Worm (Caenorhabditis elegans) whole organism, L1 larva: ENCODE data around the gene M03C11.9.

Experiments used
- C16A3.4 ChIP-seq: fragments of 150-350 bp; optimal IDR thresholded peaks from 2 replicates; lab custom pipeline; 2014; ENCODE audit warnings: missing biosample characterization, missing genetic modification characterization
- C34B4.2 ChIP-seq: sonication (generic microtip); optimal IDR thresholded peaks from 2 replicates; lab custom pipeline; 2017; ENCODE audit warnings: mild to moderate bottlenecking, missing genetic modification characterization, missing compliant biosample characterization
- F16B12.6 ChIP-seq: fragments of 150-350 bp; optimal IDR thresholded peaks from 2 replicates; lab custom pipeline; 2014; ENCODE audit warnings: missing biosample characterization, missing genetic modification characterization
- aly-2 ChIP-seq: fragments of 150-350 bp; optimal IDR thresholded peaks from 2 replicates; lab custom pipeline; 2014; ENCODE audit warnings: missing biosample characterization, missing genetic modification characterization
- ama-1 ChIP-seq: fragments of 150-350 bp; optimal IDR thresholded peaks from 2 replicates; lab custom pipeline; 2014
- ceh-8 ChIP-seq: fragments of 200-800 bp; sonication (Bioruptor generic); optimal IDR thresholded peaks from 2 replicates; lab custom pipeline; 2018; ENCODE audit warnings: mild to moderate bottlenecking, missing genetic modification characterization, moderate library complexity, missing compliant biosample characterization
- ceh-82 ChIP-seq, 3 experiments: fragments of 150-350 bp in 1 of 3; sonication (generic microtip) in 2 of 3; optimal IDR thresholded peaks; 2 replicates each; lab custom pipeline; 2014 to 2017; ENCODE audit warnings: missing biosample characterization in 3 of 3, missing genetic modification characterization in 3 of 3
- ceh-88 ChIP-seq: fragments of 200-800 bp; sonication (Bioruptor generic); IDR thresholded peaks from 2 replicates; pipeline ENCODE4 v1.3.6; 2022; ENCODE audit warnings: missing genetic modification characterization, missing compliant biosample characterization
- ceh-90 ChIP-seq: sonication (generic microtip); optimal IDR thresholded peaks from 2 replicates; lab custom pipeline; 2016; ENCODE audit warnings: missing genetic modification characterization, missing compliant biosample characterization
- dpl-1 ChIP-seq, 3 experiments: fragments of 150-350 bp in 2 of 3; sonication (generic microtip) in 1 of 3; optimal IDR thresholded peaks; 2 replicates each; lab custom pipeline; 2014 to 2017; ENCODE audit warnings: missing biosample characterization in 3 of 3, missing genetic modification characterization in 3 of 3, missing genetic modification reagents in 3 of 3
- efl-3 ChIP-seq: fragments of 200-800 bp; sonication (Bioruptor generic); optimal IDR thresholded peaks from 2 replicates; lab custom pipeline; 2018; ENCODE audit warnings: mild to moderate bottlenecking, missing genetic modification characterization, missing compliant biosample characterization
- egl-13 ChIP-seq: sonication (generic microtip); optimal IDR thresholded peaks from 2 replicates; lab custom pipeline; 2016; ENCODE audit warnings: missing genotype, missing genetic modification reagents, missing genetic modification characterization, missing compliant biosample characterization
- ets-5 ChIP-seq: fragments of 200-800 bp; sonication (Bioruptor generic); IDR thresholded peaks from 2 replicates; pipeline ENCODE4 v1.3.6; 2022; ENCODE audit warnings: missing genetic modification characterization, missing compliant biosample characterization
- fkh-10 ChIP-seq: sonication (generic microtip); optimal IDR thresholded peaks from 2 replicates; lab custom pipeline; 2017; ENCODE audit warnings: missing biosample characterization, missing genetic modification reagents, missing genetic modification characterization
- fkh-8 ChIP-seq: sonication (generic microtip); optimal IDR thresholded peaks from 2 replicates; lab custom pipeline; 2016; ENCODE audit warnings: mild to moderate bottlenecking, missing genetic modification characterization, missing compliant biosample characterization
- fos-1 ChIP-seq: fragments of 150-350 bp; optimal IDR thresholded peaks from 2 replicates; lab custom pipeline; 2014; ENCODE audit warnings: missing biosample characterization, missing genetic modification characterization
- hpl-2 ChIP-seq: fragments of 150-350 bp; optimal IDR thresholded peaks from 2 replicates; lab custom pipeline; 2014; ENCODE audit warnings: missing biosample characterization, missing genetic modification reagents, missing genetic modification characterization
- isw-1 ChIP-seq: fragments of 200-800 bp; sonication (Bioruptor generic); IDR thresholded peaks from 2 replicates; pipeline ENCODE4 v1.3.6; 2022; ENCODE audit warnings: missing genetic modification characterization, missing compliant biosample characterization
- lin-35 ChIP-seq, 2 experiments: fragments of 150-350 bp; optimal IDR thresholded peaks; 2 replicates each; lab custom pipeline; 2014; ENCODE audit warnings: missing biosample characterization in 2 of 2, missing genetic modification characterization in 2 of 2, missing genetic modification reagents in 2 of 2
- lin-39 ChIP-seq: fragments of 150-350 bp; optimal IDR thresholded peaks from 2 replicates; lab custom pipeline; 2014; ENCODE audit warnings: missing biosample characterization, missing genetic modification reagents, missing genetic modification characterization
- lir-3 ChIP-seq: sonication (generic microtip); optimal IDR thresholded peaks from 2 replicates; lab custom pipeline; 2016; ENCODE audit warnings: mild to moderate bottlenecking, missing genetic modification characterization, moderate library complexity, missing compliant biosample characterization; ENCODE audit not compliant: poor library complexity
- lsy-2 ChIP-seq, 2 experiments: fragments of 150-350 bp; optimal IDR thresholded peaks; 2 replicates each; lab custom pipeline; 2014; ENCODE audit warnings: missing biosample characterization in 2 of 2, missing genetic modification characterization in 2 of 2
- mef-2 ChIP-seq: fragments of 150-350 bp; optimal IDR thresholded peaks from 2 replicates; lab custom pipeline; 2014; ENCODE audit warnings: missing biosample characterization, missing genetic modification characterization
- nhr-12 ChIP-seq: sonication (generic microtip); optimal IDR thresholded peaks from 2 replicates; lab custom pipeline; 2017; ENCODE audit warnings: missing biosample characterization, missing genetic modification characterization
- nhr-19 ChIP-seq: fragments of 200-800 bp; sonication (Bioruptor generic); conservative IDR thresholded peaks from 2 replicates; pipeline ENCODE4 v1.3.6; 2022; ENCODE audit warnings: missing genetic modification characterization, missing compliant biosample characterization
- nhr-20 ChIP-seq: sonication (generic microtip); optimal IDR thresholded peaks from 2 replicates; lab custom pipeline; 2016; ENCODE audit warnings: mild to moderate bottlenecking, missing genetic modification characterization, missing compliant biosample characterization
- nhr-237 ChIP-seq: fragments of 150-350 bp; optimal IDR thresholded peaks from 2 replicates; lab custom pipeline; 2014; ENCODE audit warnings: missing biosample characterization, missing genetic modification characterization
- nhr-28 ChIP-seq: fragments of 150-350 bp; optimal IDR thresholded peaks from 2 replicates; lab custom pipeline; 2014; ENCODE audit warnings: missing biosample characterization, missing genetic modification characterization
- nhr-47 ChIP-seq: sonication (generic microtip); optimal IDR thresholded peaks from 2 replicates; lab custom pipeline; 2016; ENCODE audit warnings: mild to moderate bottlenecking, missing genetic modification characterization, moderate library complexity, missing compliant biosample characterization
- nhr-71 ChIP-seq: sonication (generic microtip); optimal IDR thresholded peaks from 2 replicates; lab custom pipeline; 2016; ENCODE audit warnings: mild to moderate bottlenecking, missing genetic modification characterization, moderate library complexity, missing compliant biosample characterization
- nhr-77 ChIP-seq: fragments of 150-350 bp; optimal IDR thresholded peaks from 2 replicates; lab custom pipeline; 2014; ENCODE audit warnings: missing biosample characterization, missing genetic modification characterization
- nhr-85 ChIP-seq: sonication (generic microtip); peaks from one replicate; lab custom pipeline; 2016; ENCODE audit warnings: missing genetic modification characterization, inconsistent platforms, missing compliant biosample characterization
- nhr-90 ChIP-seq: sonication (generic microtip); optimal IDR thresholded peaks from 2 replicates; lab custom pipeline; 2016; ENCODE audit warnings: mild to moderate bottlenecking, missing genetic modification characterization, missing compliant biosample characterization; ENCODE audit not compliant: poor library complexity
- pqm-1 ChIP-seq: sonication (generic microtip); optimal IDR thresholded peaks from 3 replicates; lab custom pipeline; 2017; ENCODE audit warnings: missing biosample characterization, missing genetic modification characterization
- rnt-1 ChIP-seq: sonication (generic microtip); optimal IDR thresholded peaks from 2 replicates; lab custom pipeline; 2016; ENCODE audit warnings: mild to moderate bottlenecking, missing genetic modification characterization, moderate library complexity, missing compliant biosample characterization
- skn-1 ChIP-seq: fragments of 150-350 bp; optimal IDR thresholded peaks from 2 replicates; lab custom pipeline; 2014; ENCODE audit warnings: missing biosample characterization, missing genetic modification characterization
- snu-23 ChIP-seq: sonication (generic microtip); optimal IDR thresholded peaks from 2 replicates; lab custom pipeline; 2016; ENCODE audit warnings: missing genetic modification characterization, missing compliant biosample characterization
- sox-4 ChIP-seq: sonication (generic microtip); optimal IDR thresholded peaks from 2 replicates; lab custom pipeline; 2016; ENCODE audit warnings: missing genetic modification characterization, missing compliant biosample characterization
- sptf-1 ChIP-seq: fragments of 150-350 bp; optimal IDR thresholded peaks from 2 replicates; lab custom pipeline; 2014; ENCODE audit warnings: missing biosample characterization, missing genetic modification characterization
- swsn-7 ChIP-seq: sonication (generic microtip); optimal IDR thresholded peaks from 2 replicates; lab custom pipeline; 2016; ENCODE audit warnings: missing genetic modification characterization, missing compliant biosample characterization
- tbx-2 ChIP-seq: sonication (generic microtip); optimal IDR thresholded peaks from 2 replicates; lab custom pipeline; 2016; ENCODE audit warnings: missing genetic modification characterization, missing compliant biosample characterization
- tlp-1 ChIP-seq: fragments of 150-350 bp; optimal IDR thresholded peaks from 2 replicates; lab custom pipeline; 2014; ENCODE audit warnings: missing biosample characterization, missing genetic modification characterization
- unc-130 ChIP-seq: fragments of 150-350 bp; optimal IDR thresholded peaks from 2 replicates; lab custom pipeline; 2017; ENCODE audit warnings: missing biosample characterization, missing genetic modification characterization, inconsistent platforms
- unc-30 ChIP-seq: sonication (generic microtip); optimal IDR thresholded peaks from 2 replicates; lab custom pipeline; 2017; ENCODE audit warnings: missing biosample characterization, missing genetic modification characterization
- unc-86 ChIP-seq: sonication (generic microtip); optimal IDR thresholded peaks from 2 replicates; lab custom pipeline; 2016; ENCODE audit warnings: missing genetic modification characterization, missing compliant biosample characterization
- unc-98 ChIP-seq: fragments of 200-800 bp; sonication (Bioruptor generic); IDR thresholded peaks from 2 replicates; pipeline ENCODE4 v1.3.6; 2022; ENCODE audit warnings: missing genetic modification characterization, missing compliant biosample characterization
- vab-15 ChIP-seq: sonication (generic microtip); optimal IDR thresholded peaks from 2 replicates; lab custom pipeline; 2017; ENCODE audit warnings: missing genotype, mild to moderate bottlenecking, missing genetic modification characterization, missing compliant biosample characterization
- zag-1 ChIP-seq: fragments of 150-350 bp; optimal IDR thresholded peaks from 2 replicates; lab custom pipeline; 2014; ENCODE audit warnings: missing biosample characterization, missing genetic modification characterization
- zip-4 ChIP-seq: fragments of 200-800 bp; sonication (Bioruptor generic); optimal IDR thresholded peaks from 2 replicates; lab custom pipeline; 2018; ENCODE audit warnings: mild to moderate bottlenecking, missing genetic modification characterization, moderate library complexity, missing compliant biosample characterization
- ztf-11 ChIP-seq, 2 experiments: sonication (generic microtip); optimal IDR thresholded peaks; 2 replicates each; lab custom pipeline; 2016 to 2017; ENCODE audit warnings: missing genetic modification characterization in 2 of 2, missing biosample characterization in 1 of 2, missing compliant biosample characterization in 1 of 2
- ztf-4 ChIP-seq: fragments of 150-350 bp; optimal IDR thresholded peaks from 2 replicates; lab custom pipeline; 2014; ENCODE audit warnings: missing biosample characterization, missing genetic modification characterization

M03C11.9 gene

ce11 chrIII:10415822-10416221 lies 24.3 kb upstream of the M03C11.9 start, which contains the start of gene ymel-1 (continued):
- TF ChIP-seq efl-3 (GFP tag; lab: Kevin White, UChicago) (no peak), unc-98 (GFP tag; lab: Robert Waterston, UW) (no peak), ztf-11 (tag; optimal IDR thresholded peaks at IDR 0.05; lab: Kevin White, UChicago) (no peak), fkh-10 (GFP tag; lab: Kevin White, UChicago) (no peak), vab-15 (tag; lab: Kevin White, UChicago) (no peak), nhr-237 (no peak), nhr-77 (tag; lab: Kevin White, UChicago) (no peak), ets-5 (GFP tag; lab: Robert Waterston, UW) (no peak), zip-4 (no peak), nhr-28 (tag; lab: Kevin White, UChicago) (no peak), ceh-90 (tag; lab: Kevin White, UChicago) (no peak), nhr-47 (tag; lab: Kevin White, UChicago) (no peak), lsy-2 (tag; optimal IDR thresholded peaks at IDR 0.05; lab: Kevin White, UChicago) (peak; percentile 11 to 49), ama-1 (no peak), snu-23 (GFP tag; lab: Kevin White, UChicago) (peak; percentile 41), unc-130 (tag; lab: Kevin White, UChicago) (no peak), fkh-8 (tag; lab: Kevin White, UChicago) (no peak), egl-13 (no peak), nhr-12 (tag; lab: Kevin White, UChicago) (no peak), tlp-1 (tag; lab: Kevin White, UChicago) (no peak), dpl-1 (GFP tag; optimal IDR thresholded peaks at IDR 0.05; lab: Kevin White, UChicago) (peak in 2 of 3 experiments; percentile 11 to 33), fos-1 (tag; lab: Kevin White, UChicago) (no peak), ceh-82 (tag; optimal IDR thresholded peaks at IDR 0.05; lab: Kevin White, UChicago) (no peak), unc-30 (no peak), zag-1 (tag; lab: Kevin White, UChicago) (no peak), rnt-1 (tag; lab: Kevin White, UChicago) (no peak), ceh-88 (GFP tag; lab: Robert Waterston, UW) (no peak), swsn-7 (tag; lab: Kevin White, UChicago) (peak; percentile 25), pqm-1 (tag; lab: Kevin White, UChicago) (no peak), skn-1 (peak; percentile 17), C34B4.2 (no peak), nhr-20 (tag; lab: Kevin White, UChicago) (peak; percentile 33), F16B12.6 (tag; lab: Kevin White, UChicago) (no peak), sox-4 (tag; lab: Kevin White, UChicago) (no peak), lin-35 (GFP tag; optimal IDR thresholded peaks at IDR 0.05; lab: Kevin White, UChicago) (peak; percentile 44 to 60), hpl-2 (GFP tag; lab: Kevin White, UChicago) (no peak), nhr-71 (peak; percentile 60), sptf-1 (tag; lab: Kevin White, UChicago) (no peak), tbx-2 (peak; percentile 26), unc-86 (tag; lab: Kevin White, UChicago) (no peak), aly-2 (tag; lab: Kevin White, UChicago) (peak; percentile 48), ztf-4 (tag; lab: Kevin White, UChicago) (no peak), nhr-90 (tag; lab: Kevin White, UChicago) (peak; percentile 24), isw-1 (GFP tag; lab: Robert Waterston, UW) (peak; percentile 1; the same call in 1 of the 2 replicates), C16A3.4 (tag; lab: Kevin White, UChicago) (peak; percentile 30), lin-39 (no peak), lir-3 (tag; lab: Kevin White, UChicago) (no peak), nhr-19 (GFP tag; lab: Robert Waterston, UW) (peak; percentile 27; the same call in 1 of the 2 replicates), mef-2 (no peak), ceh-8 (GFP tag; lab: Kevin White, UChicago) (no peak), nhr-85 (tag; lab: Kevin White, UChicago) (peak; percentile 72)
